Fruit fly (Drosophila melanogaster) whole organism, embryonic: ENCODE data around the gene CG1532.

Experiments
- Antp ChIP-seq: fragments of 200-800 bp; sonication (Bioruptor generic); optimal IDR thresholded peaks from 3 replicates; lab custom pipeline; 2016; ENCODE audit warnings: missing biosample characterization, missing genetic modification characterization
- Atf3 ChIP-seq: fragments of 200-800 bp; sonication (Bioruptor generic); optimal IDR thresholded peaks from 3 replicates; lab custom pipeline; 2016; ENCODE audit warnings: missing biosample characterization, missing genetic modification characterization
- Bteb2 ChIP-seq: fragments of 200-800 bp; sonication (Bioruptor generic); optimal IDR thresholded peaks from 2 replicates; lab custom pipeline; 2016; ENCODE audit warnings: missing biosample characterization, missing genetic modification characterization
- CG10209 ChIP-seq: fragments of 200-800 bp; sonication (Bioruptor generic); optimal IDR thresholded peaks from 3 replicates; lab custom pipeline; 2017; ENCODE audit warnings: missing biosample characterization, mild to moderate bottlenecking, missing genetic modification characterization, missing genetic modification reagents
- CG10654 ChIP-seq: fragments of 200-800 bp; sonication (Bioruptor generic); optimal IDR thresholded peaks from 2 replicates; lab custom pipeline; 2016; ENCODE audit warnings: missing biosample characterization, missing genetic modification characterization
- CG11456 ChIP-seq: fragments of 200-800 bp; sonication (Bioruptor generic); IDR thresholded peaks from 3 replicates; pipeline ENCODE4 v1.3.6; 2022; ENCODE audit warnings: missing biosample characterization, missing genetic modification characterization
- CG11504 ChIP-seq: fragments of 200-800 bp; sonication (Bioruptor generic); optimal IDR thresholded peaks from 3 replicates; lab custom pipeline; 2019; ENCODE audit warnings: missing biosample characterization, mild to moderate bottlenecking, missing genetic modification characterization, moderate library complexity
- CG12236 ChIP-seq: fragments of 200-800 bp; sonication (Bioruptor generic); optimal IDR thresholded peaks from 2 replicates; lab custom pipeline; 2016; ENCODE audit warnings: missing biosample characterization, missing genetic modification characterization
- CG13123 ChIP-seq: fragments of 200-800 bp; sonication (Bioruptor generic); optimal IDR thresholded peaks from 2 replicates; lab custom pipeline; 2016; ENCODE audit warnings: missing biosample characterization, missing genetic modification characterization
- CG13894 ChIP-seq: fragments of 200-800 bp; sonication (Bioruptor generic); optimal IDR thresholded peaks from 3 replicates; lab custom pipeline; 2018; ENCODE audit warnings: missing biosample characterization, mild to moderate bottlenecking, missing genetic modification characterization, moderate library complexity
- CG18764 ChIP-seq: fragments of 200-800 bp; sonication (Bioruptor generic); optimal IDR thresholded peaks from 3 replicates; lab custom pipeline; 2016; ENCODE audit warnings: missing biosample characterization, missing genetic modification characterization
- CG2116 ChIP-seq: fragments of 200-800 bp; sonication (Bioruptor generic); optimal IDR thresholded peaks from 3 replicates; lab custom pipeline; 2018; ENCODE audit warnings: missing biosample characterization, mild to moderate bottlenecking, missing genetic modification characterization
- CG30020 ChIP-seq: fragments of 200-800 bp; optimal IDR thresholded peaks from 2 replicates; lab custom pipeline; 2019; ENCODE audit warnings: missing biosample characterization, mild to moderate bottlenecking, missing genetic modification characterization, moderate library complexity
- CG4707 ChIP-seq: fragments of 200-800 bp; sonication (Bioruptor generic); optimal IDR thresholded peaks from 2 replicates; lab custom pipeline; 2018; ENCODE audit warnings: missing biosample characterization, mild to moderate bottlenecking, missing genetic modification characterization, moderate library complexity
- CG6854 ChIP-seq: fragments of 200-800 bp; sonication (Bioruptor generic); optimal IDR thresholded peaks from 3 replicates; lab custom pipeline; 2017; ENCODE audit warnings: missing biosample characterization, mild to moderate bottlenecking, missing genetic modification characterization
- CG8388 ChIP-seq: fragments of 200-800 bp; sonication (Bioruptor generic); optimal IDR thresholded peaks from 2 replicates; lab custom pipeline; 2019; ENCODE audit warnings: missing biosample characterization, mild to moderate bottlenecking, missing genetic modification characterization, moderate library complexity
- CHES-1-like ChIP-seq: fragments of 200-800 bp; sonication (Bioruptor generic); optimal IDR thresholded peaks from 2 replicates; lab custom pipeline; 2016; ENCODE audit warnings: missing biosample characterization, missing genetic modification characterization
- D19A ChIP-seq: fragments of 200-800 bp; optimal IDR thresholded peaks from 3 replicates; lab custom pipeline; 2019; ENCODE audit warnings: missing biosample characterization, mild to moderate bottlenecking, missing genetic modification characterization, moderate library complexity
- D19B ChIP-seq: fragments of 200-800 bp; sonication (Bioruptor generic); optimal IDR thresholded peaks from 2 replicates; lab custom pipeline; 2017; ENCODE audit warnings: missing biosample characterization, mild to moderate bottlenecking, missing genetic modification characterization
- Dll ChIP-seq: fragments of 200-800 bp; sonication (Bioruptor generic); IDR thresholded peaks from 4 replicates; pipeline ENCODE4 v1.3.6; 2022; ENCODE audit warnings: missing biosample characterization, missing genetic modification characterization; ENCODE audit not compliant: partially characterized antibody
- HmgZ ChIP-seq: fragments of 200-800 bp; sonication (Bioruptor generic); optimal IDR thresholded peaks from 2 replicates; lab custom pipeline; 2018; ENCODE audit warnings: missing biosample characterization, mild to moderate bottlenecking, missing genetic modification characterization
- Hr39 ChIP-seq: fragments of >200 bp; optimal IDR thresholded peaks from 2 replicates; lab custom pipeline; 2017
- Jarid2 ChIP-seq: fragments of 200-800 bp; sonication (Bioruptor generic); optimal IDR thresholded peaks from 3 replicates; lab custom pipeline; 2017; ENCODE audit warnings: mild to moderate bottlenecking, missing biosample characterization, missing genetic modification reagents, missing genetic modification characterization
- Nf-YB ChIP-seq: fragments of 200-800 bp; sonication (Bioruptor generic); optimal IDR thresholded peaks from 3 replicates; lab custom pipeline; 2019; ENCODE audit warnings: missing biosample characterization, mild to moderate bottlenecking, missing genetic modification characterization, moderate library complexity
- Scr ChIP-seq: fragments of 200-800 bp; sonication (Bioruptor generic); IDR thresholded peaks from 2 replicates; pipeline ENCODE4 v1.3.6; 2022; ENCODE audit warnings: missing biosample characterization, missing genetic modification characterization; ENCODE audit not compliant: partially characterized antibody
- Usf ChIP-seq: fragments of 200-800 bp; sonication (Bioruptor generic); optimal IDR thresholded peaks from 2 replicates; lab custom pipeline; 2017; ENCODE audit warnings: missing genotype, missing biosample characterization, missing genetic modification characterization
- amos ChIP-seq: fragments of 200-800 bp; sonication (Bioruptor generic); IDR thresholded peaks from 2 replicates; pipeline ENCODE4 v1.3.6; 2022; ENCODE audit warnings: missing biosample characterization, missing genetic modification characterization; ENCODE audit not compliant: partially characterized antibody
- br ChIP-seq: fragments of >200 bp; optimal IDR thresholded peaks from 2 replicates; lab custom pipeline; 2017
- dm ChIP-seq: fragments of 200-800 bp; sonication (Bioruptor generic); optimal IDR thresholded peaks from 3 replicates; lab custom pipeline; 2016; ENCODE audit warnings: missing biosample characterization, missing genetic modification characterization
- en ChIP-seq: fragments of 200-800 bp; sonication (Bioruptor generic); optimal IDR thresholded peaks from 2 replicates; lab custom pipeline; 2016; ENCODE audit warnings: missing biosample characterization, missing genetic modification characterization
- eyg ChIP-seq: fragments of 200-800 bp; sonication (Bioruptor generic); optimal IDR thresholded peaks from 3 replicates; lab custom pipeline; 2016; ENCODE audit warnings: missing biosample characterization, missing genetic modification characterization
- gce ChIP-seq: fragments of 200-800 bp; sonication (Bioruptor generic); IDR thresholded peaks from 3 replicates; pipeline ENCODE4 v1.3.6; 2022; ENCODE audit warnings: missing biosample characterization, missing genetic modification characterization
- gem ChIP-seq: fragments of 200-800 bp; sonication (Bioruptor generic); optimal IDR thresholded peaks from 2 replicates; lab custom pipeline; 2019; ENCODE audit warnings: missing biosample characterization, mild to moderate bottlenecking, missing genetic modification characterization, moderate library complexity
- gro ChIP-seq: fragments of 200-800 bp; sonication (Bioruptor generic); optimal IDR thresholded peaks from 2 replicates; lab custom pipeline; 2016; ENCODE audit warnings: missing biosample characterization, missing genetic modification characterization
- ind ChIP-seq: fragments of 200-800 bp; sonication (Bioruptor generic); optimal IDR thresholded peaks from 3 replicates; lab custom pipeline; 2016; ENCODE audit warnings: missing biosample characterization, missing genetic modification characterization
- lbe ChIP-seq: fragments of 200-800 bp; sonication (Bioruptor generic); optimal IDR thresholded peaks from 2 replicates; lab custom pipeline; 2016; ENCODE audit warnings: missing biosample characterization, mild to moderate bottlenecking, missing genetic modification characterization
- org-1 ChIP-seq: fragments of 200-800 bp; sonication (Bioruptor generic); optimal IDR thresholded peaks from 2 replicates; lab custom pipeline; 2017; ENCODE audit warnings: missing biosample characterization, missing genetic modification characterization
- p53 ChIP-seq: fragments of 200-800 bp; sonication (Bioruptor generic); optimal IDR thresholded peaks from 2 replicates; lab custom pipeline; 2016; ENCODE audit warnings: missing biosample characterization, missing genetic modification characterization
- pros ChIP-seq: fragments of 200-800 bp; sonication (Bioruptor generic); optimal IDR thresholded peaks from 3 replicates; lab custom pipeline; 2019; ENCODE audit warnings: missing biosample characterization, mild to moderate bottlenecking, missing genetic modification characterization, moderate library complexity
- repo ChIP-seq: fragments of 200-800 bp; sonication (Bioruptor generic); optimal IDR thresholded peaks from 2 replicates; lab custom pipeline; 2016; ENCODE audit warnings: missing biosample characterization, missing genetic modification characterization
- rib ChIP-seq: fragments of 200-800 bp; sonication (Bioruptor generic); IDR thresholded peaks from 2 replicates; pipeline ENCODE4 v1.3.6; 2022; ENCODE audit warnings: missing biosample characterization, missing genetic modification characterization
- sc ChIP-seq, 3 experiments: fragments of >200 bp in 2 of 3; fragments of 200-800 bp in 1 of 3; sonication (Bioruptor generic) in 1 of 3; optimal IDR thresholded peaks; 2 replicates in 2 of 3; 3 replicates in 1 of 3; lab custom pipeline; 2017; ENCODE audit warnings: mild to moderate bottlenecking in 1 of 3, missing biosample characterization in 1 of 3, missing genetic modification characterization in 1 of 3, missing genetic modification reagents in 1 of 3
- scrt ChIP-seq: fragments of 200-800 bp; sonication (Bioruptor generic); optimal IDR thresholded peaks from 2 replicates; lab custom pipeline; 2018; ENCODE audit warnings: missing biosample characterization, mild to moderate bottlenecking, missing genetic modification characterization, moderate library complexity
- seq ChIP-seq: fragments of 200-800 bp; sonication (Bioruptor generic); IDR thresholded peaks from 2 replicates; pipeline ENCODE4 v1.3.6; 2022; ENCODE audit warnings: missing biosample characterization, missing genetic modification characterization
- trh ChIP-seq: fragments of 200-800 bp; sonication (Bioruptor generic); optimal IDR thresholded peaks from 2 replicates; lab custom pipeline; 2016; ENCODE audit warnings: missing biosample characterization, missing genetic modification characterization
- ttk ChIP-seq: fragments of 200-800 bp; sonication (Bioruptor generic); IDR thresholded peaks from 2 replicates; pipeline ENCODE4 v2.1.2; 2022; ENCODE audit warnings: missing biosample characterization, missing genetic modification characterization
- vfl ChIP-seq: fragments of 200-800 bp; sonication (Bioruptor generic); optimal IDR thresholded peaks from 2 replicates; lab custom pipeline; 2016; ENCODE audit warnings: missing biosample characterization, missing genetic modification characterization
- zf30C ChIP-seq: fragments of 200-800 bp; sonication (Bioruptor generic); optimal IDR thresholded peaks from 3 replicates; lab custom pipeline; 2018; ENCODE audit warnings: missing biosample characterization, mild to moderate bottlenecking, missing genetic modification characterization
- zfh2 ChIP-seq: fragments of 200-800 bp; sonication (Bioruptor generic); optimal IDR thresholded peaks from 2 replicates; lab custom pipeline; 2016; ENCODE audit warnings: missing biosample characterization, missing genetic modification characterization

Gene CG1532

DNA sequence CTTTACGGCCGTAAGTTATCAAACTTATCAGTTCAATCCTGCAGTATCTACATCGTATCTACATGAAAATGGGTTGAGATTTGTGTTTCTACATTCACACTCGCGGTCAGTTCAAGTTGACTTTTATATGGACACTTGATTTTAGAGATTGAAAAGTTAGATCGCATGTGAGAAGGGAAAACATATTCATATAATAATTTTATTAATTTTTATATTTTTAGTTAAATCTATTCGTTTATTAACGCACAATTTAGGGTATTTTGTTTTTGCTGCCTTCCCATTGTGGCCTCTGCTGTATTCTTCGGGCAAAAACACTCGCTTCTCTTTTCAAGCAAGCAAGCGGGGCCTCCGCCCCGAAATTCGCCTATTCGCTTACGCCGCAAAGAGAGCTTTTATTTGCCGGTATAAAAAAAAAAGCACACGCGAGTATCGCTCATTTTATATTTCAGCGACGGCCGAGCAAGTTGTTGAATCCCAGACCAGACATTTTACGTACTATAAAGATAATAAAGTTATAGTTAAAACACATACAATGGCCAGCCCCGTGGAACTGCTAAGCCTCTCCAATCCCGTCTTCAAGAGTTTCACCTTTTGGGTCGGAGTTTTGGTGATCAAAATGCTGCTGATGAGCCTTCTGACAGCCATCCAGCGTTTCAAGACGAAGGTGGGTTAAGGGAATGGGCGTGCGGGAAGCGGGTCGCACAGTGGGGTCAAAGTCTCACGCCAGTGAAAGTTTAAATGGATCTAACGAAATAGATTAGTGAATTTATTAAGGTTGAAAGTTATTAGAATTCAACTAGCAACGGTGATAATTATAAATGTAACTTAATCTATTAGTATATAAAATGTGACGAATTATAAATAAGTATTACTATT is 14.7 kb upstream of the CG1532 start (continued):
- TF ChIP-seq HmgZ (tag; lab: Kevin White, UChicago) (peak; percentile 91), Nf-YB (GFP tag; lab: Kevin White, UChicago) (peak; percentile 75), gem (tag; lab: Kevin White, UChicago) (peak; percentile 95), seq (GFP tag; lab: Robert Waterston, UW) (peak; percentile 90), repo (GFP tag; lab: Kevin White, UChicago) (no peak), vfl (no peak), Dll (no peak), trh (peak; percentile 67), CHES-1-like (no peak), CG11456 (GFP tag; lab: Robert Waterston, UW) (peak; percentile 80), ind (peak; percentile 82), dm (GFP tag; lab: Kevin White, UChicago) (no peak), Antp (peak; percentile 1), rib (GFP tag; lab: Robert Waterston, UW) (peak; percentile 75), CG30020 (tag; lab: Kevin White, UChicago) (peak; percentile 72), gce (peak; percentile 83; the same call in 2 of the 3 replicates), br (lab: Kevin White, UChicago) (no peak), lbe (GFP tag; lab: Kevin White, UChicago) (peak; percentile 84), zfh2 (peak; percentile 27), eyg (GFP tag; lab: Kevin White, UChicago) (no peak), en (GFP tag; lab: Kevin White, UChicago) (no peak), Atf3 (GFP tag; lab: Kevin White, UChicago) (no peak), CG8388 (GFP tag; lab: Kevin White, UChicago) (peak; percentile 89), D19B (GFP tag; lab: Kevin White, UChicago) (peak; percentile 68), ttk (peak; percentile 84), CG11504 (peak; percentile 92), zf30C (GFP tag; lab: Kevin White, UChicago) (no peak), CG18764 (GFP tag; lab: Kevin White, UChicago) (peak; percentile 61), org-1 (peak; percentile 75), CG10209 (GFP tag; lab: Kevin White, UChicago) (peak; percentile 89), amos (GFP tag; lab: Robert Waterston, UW) (no peak), CG6854 (GFP tag; lab: Kevin White, UChicago) (peak; percentile 91), p53 (no peak), CG4707 (GFP tag; lab: Kevin White, UChicago) (peak; percentile 54), sc (optimal IDR thresholded peaks at IDR 0.05; lab: Kevin White, UChicago) (no peak), sc (GFP tag; optimal IDR thresholded peaks at IDR 0.05; lab: Kevin White, UChicago) (peak; percentile 68), CG13894 (tag; lab: Kevin White, UChicago) (peak; percentile 86), gro (GFP tag; lab: Kevin White, UChicago) (peak; percentile 5), Hr39 (lab: Kevin White, UChicago) (no peak), CG2116 (GFP tag; lab: Kevin White, UChicago) (peak; percentile 51), D19A (peak; percentile 89), CG13123 (GFP tag; lab: Kevin White, UChicago) (peak; percentile 47), Bteb2 (GFP tag; lab: Kevin White, UChicago) (no peak), CG10654 (GFP tag; lab: Kevin White, UChicago) (peak; percentile 66), pros (GFP tag; lab: Kevin White, UChicago) (peak; percentile 45), scrt (GFP tag; lab: Kevin White, UChicago) (peak; percentile 82), Usf (GFP tag; lab: Kevin White, UChicago) (peak; percentile 68), Jarid2 (GFP tag; lab: Kevin White, UChicago) (peak; percentile 70), Scr (GFP tag; lab: Robert Waterston, UW) (no peak), CG12236 (GFP tag; lab: Kevin White, UChicago) (no peak)
